Worm (Caenorhabditis elegans): ENCODE measurements around the gene srd-5.

srd-5 gene

ce11 chrIV:5667191-5667590 is 7.1 kb downstream of the srd-5 start (continued):
- 0 out of 2 replicates have a peak, but pooled peaks have one; percentile 16 for TF ChIP-seq vab-7 (GFP tag; IDR thresholded peaks at IDR 0.05)
- TF ChIP-seq dmd-9 (GFP tag; IDR thresholded peaks at IDR 0.05), result 0 out of 2 replicates have a peak, but pooled peaks have one; percentile 5
- TF ChIP-seq nhr-77 (tag; optimal IDR thresholded peaks at IDR 0.05), result peak; percentile 16
- 0 out of 4 replicates have a peak, but pooled peaks of 1 of the 2 experiments have one; percentile 16 for TF ChIP-seq madf-5 (GFP tag; IDR thresholded peaks at IDR 0.05)

- no peak for TF ChIP-seq daf-8 (GFP tag; IDR thresholded peaks at IDR 0.05)
- no peak for TF ChIP-seq nhr-41 (GFP tag; IDR thresholded peaks at IDR 0.05)
- TF ChIP-seq pqm-1 (tag; optimal IDR thresholded peaks at IDR 0.05), result peak; percentile 15
- TF ChIP-seq dmd-6 (GFP tag; IDR thresholded peaks at IDR 0.05), result peak; percentile 84
- TF ChIP-seq jun-1 (tag; optimal IDR thresholded peaks at IDR 0.05), result no peak
- TF ChIP-seq php-3 (GFP tag; IDR thresholded peaks at IDR 0.05), result no peak
- TF ChIP-seq mxl-2 (GFP tag; conservative IDR thresholded peaks at IDR 0.05), result no peak
- TF ChIP-seq nhr-76 (tag; optimal IDR thresholded peaks at IDR 0.05), result no peak
- no peak for TF ChIP-seq Y75B8A.6 (GFP tag; IDR thresholded peaks at IDR 0.05)
- TF ChIP-seq hlh-11 (tag; optimal IDR thresholded peaks at IDR 0.05), result peak; percentile 73
- TF ChIP-seq daf-19 (GFP tag; conservative IDR thresholded peaks at IDR 0.05), result no peak
- no peak for TF ChIP-seq mxl-3 (GFP tag; optimal IDR thresholded peaks at IDR 0.05)
- no peak for TF ChIP-seq spr-1 (tag; optimal IDR thresholded peaks at IDR 0.05)
- no peak for TF ChIP-seq lsy-2 (tag; optimal IDR thresholded peaks at IDR 0.05)
- TF ChIP-seq F37D6.2 (tag; optimal IDR thresholded peaks at IDR 0.05), result no peak
- TF ChIP-seq unc-130 (GFP tag; optimal IDR thresholded peaks at IDR 0.05), result no peak
- no peak for TF ChIP-seq ZK546.5 (tag; optimal IDR thresholded peaks at IDR 0.05)
- no peak for TF ChIP-seq aha-1 (tag)
- peak; percentile 93 for TF ChIP-seq dve-1 (tag; optimal IDR thresholded peaks at IDR 0.05; ENCODE audit: insufficient read depth)
- no peak for TF ChIP-seq Y105C5A.15 (GFP tag; IDR thresholded peaks at IDR 0.05)
- no peak for TF ChIP-seq madf-5 (GFP tag; IDR thresholded peaks at IDR 0.05)
- TF ChIP-seq F44E2.7 (GFP tag; IDR thresholded peaks at IDR 0.05), result no peak
- TF ChIP-seq T26A8.4 (GFP tag; IDR thresholded peaks at IDR 0.05), result no peak
- TF ChIP-seq madf-9 (GFP tag; conservative IDR thresholded peaks at IDR 0.05), result no peak
- peak; percentile 17 for TF ChIP-seq lin-13 (GFP tag; optimal IDR thresholded peaks at IDR 0.05)
- no peak for TF ChIP-seq vab-7 (GFP tag; IDR thresholded peaks at IDR 0.05)
- no peak for TF ChIP-seq ctbp-1 (GFP tag; IDR thresholded peaks at IDR 0.05)
- TF ChIP-seq duxl-1 (tag; optimal IDR thresholded peaks at IDR 0.05; ENCODE audit: poor library complexity), result no peak
- TF ChIP-seq F26F4.8 (GFP tag; conservative IDR thresholded peaks at IDR 0.05), result no peak
- TF ChIP-seq nhr-10 (tag; optimal IDR thresholded peaks at IDR 0.05), result no peak
- TF ChIP-seq snpc-4 (tag; optimal IDR thresholded peaks at IDR 0.05), result no peak
- no peak for TF ChIP-seq ceh-62 (tag; optimal IDR thresholded peaks at IDR 0.05)
- no peak for TF ChIP-seq R02D3.7 (tag; optimal IDR thresholded peaks at IDR 0.05)
- TF ChIP-seq zip-2 (tag; optimal IDR thresholded peaks at IDR 0.05), result peak; percentile 1
- no peak; the same call in 1 of the 2 replicates for TF ChIP-seq tra-1 (GFP tag; IDR thresholded peaks at IDR 0.05)
- no peak for TF ChIP-seq lim-7 (GFP tag; IDR thresholded peaks at IDR 0.05)
- no peak for TF ChIP-seq ceh-20 (GFP tag; IDR thresholded peaks at IDR 0.05)
- no peak for TF ChIP-seq zip-11 (GFP tag; IDR thresholded peaks at IDR 0.05)
- TF ChIP-seq daf-16 (GFP tag; optimal IDR thresholded peaks at IDR 0.05), result peak in 1 of 2 experiments; percentile 82
- TF ChIP-seq daf-16 (tag; optimal IDR thresholded peaks at IDR 0.05), result peak; percentile 79
- TF ChIP-seq egl-43 (GFP tag; IDR thresholded peaks at IDR 0.05), result no peak
- no peak for TF ChIP-seq aly-2 (tag; optimal IDR thresholded peaks at IDR 0.05)
- TF ChIP-seq skn-1 (tag; optimal IDR thresholded peaks at IDR 0.05), result no peak
- no peak for TF ChIP-seq unc-62 (GFP tag; optimal IDR thresholded peaks at IDR 0.05 in 1 of 2)
- no peak for TF ChIP-seq unc-62 (tag; optimal IDR thresholded peaks at IDR 0.05)
- no peak for TF ChIP-seq arid-1 (GFP tag; conservative IDR thresholded peaks at IDR 0.05)
- TF ChIP-seq snpc-1.2 (GFP tag; IDR thresholded peaks at IDR 0.05), result peak; percentile 87
These were observed 8.0 kb downstream of the srd-5 start for ce11 chrIV:5666115-5667028.
